Worm (Caenorhabditis elegans): Measurements from ENCODE around the gene C53C11.5.

C53C11.5 gene

ce11 chrX:17386130-17386529 is 52.3 kb downstream of the C53C11.5 start:
- TF ChIP-seq unc-62 (GFP tag; optimal IDR thresholded peaks at IDR 0.05) (no peak), ces-1 (GFP tag; optimal IDR thresholded peaks at IDR 0.05) (no peak), M03D4.4 (tag; optimal IDR thresholded peaks at IDR 0.05) (no peak)

All from whole organism, mixed stage, embryonic.